Fruit fly (Drosophila melanogaster): Measurements from ENCODE around the gene PAPLA1.

PAPLA1 gene

DNA sequence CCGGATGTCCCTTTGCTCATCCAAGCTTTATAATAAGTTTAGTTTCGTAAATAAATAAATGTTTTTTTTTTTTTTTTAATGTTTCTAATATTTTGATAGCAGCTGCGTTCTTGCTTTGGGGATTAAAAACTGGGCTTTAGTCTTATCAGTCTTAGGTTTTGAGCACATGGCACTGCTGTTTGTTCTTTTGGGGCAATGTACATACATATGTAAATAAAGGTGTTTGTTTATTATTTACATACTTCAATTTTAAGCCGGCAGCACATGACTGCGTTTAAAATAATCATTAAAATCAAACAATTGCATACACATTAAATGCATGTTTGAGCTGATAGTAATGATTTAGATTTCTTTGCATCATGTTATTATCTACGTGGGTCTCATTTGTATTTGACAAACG is 4.8 kb upstream of the PAPLA1 start:
- no peak for TF ChIP-seq noc (tag; optimal IDR thresholded peaks at IDR 0.05)

DNA sequence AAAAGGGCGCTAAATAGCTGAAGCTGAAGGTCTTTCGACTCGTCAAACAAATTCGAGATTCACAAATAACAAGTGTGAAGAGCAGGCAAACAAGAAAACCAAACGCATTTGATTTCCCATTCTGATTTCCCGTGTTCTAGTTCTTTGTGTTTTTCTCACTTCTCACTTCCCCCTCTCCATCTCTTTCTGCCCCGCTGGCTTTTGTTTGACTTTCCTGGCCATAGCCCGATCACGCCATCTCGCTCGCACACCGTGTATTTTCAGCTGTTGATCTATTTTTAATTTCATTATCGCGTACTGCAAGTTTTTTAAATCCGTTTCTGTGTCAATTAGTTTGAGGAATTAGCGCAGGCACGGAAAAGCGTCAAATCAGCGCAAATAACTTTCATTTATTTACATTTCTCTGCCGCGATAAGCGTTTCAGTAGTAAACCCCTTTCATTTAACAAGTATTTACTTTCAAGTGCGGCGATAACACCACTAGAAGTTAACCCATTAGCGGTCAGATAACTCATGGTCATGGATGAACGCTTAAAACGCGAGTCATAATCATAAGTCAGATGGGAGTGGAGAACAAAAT is 4.2 kb upstream of the PAPLA1 start:
- peak; percentile 65 for TF ChIP-seq noc (tag; optimal IDR thresholded peaks at IDR 0.05)

DNA sequence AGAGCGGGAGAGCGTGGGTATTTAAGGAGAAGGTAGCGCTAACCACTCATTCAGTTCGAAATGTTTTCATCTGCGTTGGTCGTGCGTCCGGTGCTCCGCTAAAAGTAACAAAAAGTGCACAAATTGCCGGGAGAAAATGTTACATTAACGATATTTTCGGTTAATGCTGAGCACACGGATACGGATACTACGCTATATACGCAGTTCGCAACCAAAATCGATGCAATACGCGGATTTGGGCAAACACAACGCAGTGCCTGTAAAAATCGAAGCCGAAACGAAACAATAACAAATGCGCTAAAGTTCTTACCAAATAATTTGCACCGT is 3.5 kb upstream of the PAPLA1 start, which contains the start of gene Piezo:
Gene Piezo, plus strand, starts transcription at position 49 of the 327 bp plus-strand sequence.
- TF ChIP-seq noc (tag; optimal IDR thresholded peaks at IDR 0.05) = no peak

DNA sequence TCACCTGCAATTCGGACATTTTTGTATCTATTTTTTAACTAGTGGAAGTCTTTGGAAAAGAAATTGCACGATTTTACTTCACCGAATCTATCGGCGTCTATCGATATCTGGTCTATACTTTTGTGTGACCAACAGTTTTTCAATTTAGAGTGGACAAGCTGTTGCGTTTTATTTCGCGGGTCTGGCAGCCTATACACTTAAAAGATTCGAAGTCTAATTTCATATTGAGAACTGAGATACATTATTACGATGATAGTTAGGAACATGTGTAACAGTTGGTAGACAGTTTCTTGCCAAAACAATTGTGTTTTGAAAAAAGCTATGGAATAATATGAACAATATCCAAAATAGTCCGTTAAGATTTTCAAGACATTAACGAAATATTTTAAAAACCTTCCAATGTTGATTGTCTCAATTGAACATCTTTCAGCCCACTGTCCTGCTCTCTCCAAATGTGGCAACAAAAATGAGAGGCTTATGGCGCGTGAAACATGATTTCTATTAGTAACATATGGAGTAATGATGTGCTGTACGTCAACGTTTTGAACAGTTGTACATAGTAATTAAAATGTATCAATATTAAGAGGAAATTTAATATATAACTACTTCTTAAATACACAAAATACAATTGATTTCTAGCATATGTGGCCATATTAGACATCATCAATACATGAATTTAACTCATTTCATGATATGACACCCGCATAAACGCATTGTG is 3.0 kb upstream of the PAPLA1 start, which contains the start of gene Acbp1:
Gene Acbp1, minus strand, starts transcription at position 146 of the 718 bp plus-strand sequence.
- peak; percentile 98 for TF ChIP-seq noc (tag; optimal IDR thresholded peaks at IDR 0.05)

DNA sequence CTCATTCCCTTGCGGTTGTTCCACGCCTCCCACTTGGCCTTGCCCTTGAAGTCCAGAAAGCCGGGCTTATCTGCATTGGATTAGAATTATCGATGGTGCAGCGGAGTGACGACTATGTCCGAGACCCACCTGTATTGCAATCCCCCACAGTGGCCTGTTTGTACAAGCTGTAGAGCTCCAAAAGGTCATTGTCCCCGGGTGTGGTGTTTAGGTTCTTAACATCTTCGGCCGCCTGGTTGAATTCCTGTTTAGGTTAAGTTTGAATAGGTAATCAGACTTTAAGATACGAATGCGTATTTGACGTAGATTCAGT is 2.5 kb upstream of the PAPLA1 start:
- no peak for TF ChIP-seq noc (tag; optimal IDR thresholded peaks at IDR 0.05)

DNA sequence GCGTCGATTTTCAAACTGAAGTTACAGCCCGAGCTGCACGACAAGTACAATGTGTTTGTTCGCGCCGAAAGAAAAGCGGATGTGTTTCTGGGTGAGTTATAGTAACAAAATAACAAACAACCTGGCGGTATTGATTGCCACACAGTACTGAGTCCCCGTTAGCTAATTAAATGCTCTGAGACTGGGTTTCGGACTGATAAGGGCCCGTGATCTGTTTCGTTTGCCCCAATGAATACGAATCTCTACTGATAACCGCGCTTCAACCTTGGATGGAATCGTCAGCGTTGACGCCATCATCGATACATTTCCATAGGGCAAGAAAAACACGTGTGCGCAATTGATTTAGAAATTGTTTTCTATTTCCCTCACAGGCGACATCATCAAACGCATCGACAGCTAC is 2.3 kb downstream of the PAPLA1 start:
- no peak for TF ChIP-seq noc (tag; optimal IDR thresholded peaks at IDR 0.05)

DNA sequence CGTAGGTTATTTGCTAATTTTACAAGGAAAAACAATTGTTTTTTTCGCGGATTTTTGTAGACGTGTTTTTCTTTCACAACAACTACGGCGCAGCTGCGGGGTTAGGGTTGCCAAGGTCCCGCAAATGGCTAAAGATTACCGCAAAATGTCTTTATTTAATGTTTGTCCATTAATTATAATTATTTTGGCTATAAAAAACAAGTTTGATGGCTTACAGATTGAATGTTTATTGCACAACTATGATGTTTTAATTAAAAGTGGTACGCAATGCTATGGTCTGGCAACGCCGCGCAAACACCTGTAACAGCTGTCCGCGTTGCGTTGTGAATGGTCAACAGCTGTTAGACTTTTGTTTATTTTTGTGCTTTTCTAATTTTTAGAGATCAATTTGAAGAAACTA is 2.8 kb downstream of the PAPLA1 start:
- TF ChIP-seq noc (tag; optimal IDR thresholded peaks at IDR 0.05) = peak; percentile 73

DNA sequence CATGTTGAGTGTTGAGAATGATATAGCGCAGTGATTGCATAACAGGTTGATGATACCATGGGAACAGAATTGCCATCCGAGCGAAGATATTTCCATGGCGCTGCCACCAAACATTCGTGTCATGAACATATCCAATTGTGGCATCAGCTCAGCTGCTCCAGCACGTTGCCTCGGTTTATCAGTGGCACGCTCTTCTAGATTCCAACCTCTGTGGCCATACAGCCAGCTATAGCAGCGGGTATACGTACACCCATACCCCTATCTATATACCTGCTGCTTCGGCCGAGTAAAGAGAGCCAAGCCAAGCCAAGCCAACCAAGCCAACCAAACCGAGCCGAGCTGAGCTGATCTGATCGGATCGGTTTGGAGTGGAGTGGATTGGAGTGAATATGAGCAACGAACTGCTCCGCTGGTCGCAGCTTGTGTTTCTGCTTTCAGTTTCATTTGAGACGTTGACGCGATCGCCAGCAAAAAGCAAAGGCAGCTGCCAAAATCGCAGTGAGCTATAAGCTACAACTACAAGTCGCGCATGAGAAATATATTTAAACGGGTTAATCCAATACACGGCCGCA is 10.8 kb downstream of the PAPLA1 start:
- TF ChIP-seq noc (tag; optimal IDR thresholded peaks at IDR 0.05) = no peak

DNA sequence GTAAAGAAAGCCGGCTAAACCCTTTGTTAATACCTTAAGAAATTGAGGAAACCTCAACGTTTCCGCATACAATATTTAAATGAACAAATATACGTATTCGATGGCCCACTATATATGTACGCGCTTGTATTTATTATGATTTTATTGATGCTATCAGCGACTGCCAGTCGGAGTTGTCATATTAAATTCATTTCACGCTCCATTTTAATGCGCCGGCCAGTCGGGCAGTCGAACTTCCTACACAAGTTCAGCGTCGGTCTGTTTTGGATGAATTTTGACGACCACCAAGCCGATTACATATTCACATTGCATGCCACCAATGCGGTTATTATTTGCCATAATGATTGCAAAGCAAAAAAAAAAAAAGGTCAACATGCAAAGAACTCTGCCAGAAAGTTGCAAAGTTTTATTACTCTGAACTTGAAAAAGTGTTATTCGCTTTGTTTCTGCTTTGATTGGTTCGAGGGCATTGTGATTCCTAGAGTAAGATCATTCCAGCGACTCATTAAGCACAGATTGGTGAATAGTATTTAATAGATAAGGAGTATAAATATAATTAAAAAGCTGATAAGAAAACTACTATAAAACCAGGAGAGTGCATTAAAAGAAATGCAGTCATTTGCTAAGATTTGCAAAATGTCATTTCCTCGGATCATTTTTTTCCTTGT is 12.3 kb downstream of the PAPLA1 start, which contains the start of gene CG31606:
Gene CG31606, plus strand, starts transcription at position 618 of the 668 bp plus-strand sequence.
- no peak for TF ChIP-seq noc (tag; optimal IDR thresholded peaks at IDR 0.05)

DNA sequence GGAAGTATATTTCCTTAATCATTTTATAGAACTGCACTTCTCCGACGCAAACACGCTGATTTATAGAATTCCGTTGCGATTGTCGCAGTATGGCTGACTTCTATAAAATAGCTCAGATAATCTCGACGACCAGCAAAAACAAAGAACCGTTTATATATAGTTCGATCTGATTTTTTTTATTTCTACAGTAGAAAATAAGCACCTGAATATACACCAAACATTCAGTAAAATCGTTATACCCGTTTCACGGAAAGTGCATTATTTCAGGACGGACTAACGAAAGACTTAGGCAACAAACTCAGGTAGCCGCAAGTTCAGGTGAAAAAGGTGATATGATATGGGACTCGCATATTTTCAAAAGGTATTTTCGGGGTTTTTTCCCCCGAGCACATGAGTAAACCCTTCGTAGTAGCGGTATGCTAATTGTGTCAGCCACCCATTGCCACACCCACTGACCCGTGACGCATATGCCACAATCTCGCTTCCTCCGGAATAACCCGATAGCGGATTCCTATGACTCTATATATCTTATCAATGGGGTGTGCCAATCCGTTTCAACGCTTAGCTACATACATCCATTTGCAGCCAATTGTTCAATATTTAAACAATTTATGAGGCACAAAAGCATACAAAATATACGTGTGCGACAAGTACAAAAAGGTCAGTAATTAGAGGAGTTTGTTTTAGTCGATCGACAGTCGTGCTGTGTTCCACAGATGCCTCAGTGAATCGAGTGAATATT is 14.2 kb downstream of the PAPLA1 start, which contains the start of the genes CG42763 and CG43394:
Gene CG42763, minus strand, starts transcription at position 41 of the 742 bp plus-strand sequence.
Gene CG43394, plus strand, starts transcription at position 692 of the 742 bp plus-strand sequence.
- no peak for TF ChIP-seq noc (tag; optimal IDR thresholded peaks at IDR 0.05)

DNA sequence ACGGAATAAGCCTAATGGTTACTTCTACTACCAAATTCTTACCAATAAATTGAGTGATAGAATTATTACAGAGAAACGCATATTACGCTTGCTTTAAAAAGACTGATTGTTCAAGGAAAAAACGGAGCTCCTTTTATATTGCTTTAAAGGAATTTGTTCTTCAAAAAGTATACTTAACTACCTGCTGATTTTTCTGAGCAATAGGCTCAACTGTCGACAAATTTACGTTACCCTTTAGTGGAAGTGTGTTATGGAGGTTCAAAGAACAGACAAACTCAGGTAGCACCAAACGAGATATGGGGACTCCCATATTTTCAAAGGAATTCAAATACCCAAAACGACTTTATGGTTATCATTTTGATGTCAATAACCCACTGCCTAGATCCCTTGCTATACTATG is 15.5 kb downstream of the PAPLA1 start, which contains the start of gene CG42762:
Gene CG42762, minus strand, starts transcription at position 101 of the 400 bp plus-strand sequence.
- no peak for TF ChIP-seq noc (tag; optimal IDR thresholded peaks at IDR 0.05)

DNA sequence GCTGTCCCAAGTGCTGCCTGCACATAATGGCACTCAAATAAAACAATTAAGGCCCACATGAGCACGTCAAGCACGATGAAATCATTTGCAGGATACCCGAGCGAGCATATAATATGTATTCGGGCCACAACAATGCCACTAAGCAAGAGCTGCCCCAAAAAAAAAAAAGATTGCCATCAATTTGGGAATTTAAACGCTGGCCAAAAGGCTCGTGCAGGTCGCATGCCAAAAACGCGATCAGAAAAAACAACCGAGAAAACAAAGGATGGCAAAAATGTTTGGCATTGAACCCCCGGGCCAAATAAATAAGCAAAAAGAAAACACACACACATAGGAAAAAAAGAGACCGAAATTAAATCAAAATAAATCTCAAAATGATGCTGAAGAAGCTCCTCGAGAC is 16.7 kb downstream of the PAPLA1 start:
- no peak for TF ChIP-seq noc (tag; optimal IDR thresholded peaks at IDR 0.05)

DNA sequence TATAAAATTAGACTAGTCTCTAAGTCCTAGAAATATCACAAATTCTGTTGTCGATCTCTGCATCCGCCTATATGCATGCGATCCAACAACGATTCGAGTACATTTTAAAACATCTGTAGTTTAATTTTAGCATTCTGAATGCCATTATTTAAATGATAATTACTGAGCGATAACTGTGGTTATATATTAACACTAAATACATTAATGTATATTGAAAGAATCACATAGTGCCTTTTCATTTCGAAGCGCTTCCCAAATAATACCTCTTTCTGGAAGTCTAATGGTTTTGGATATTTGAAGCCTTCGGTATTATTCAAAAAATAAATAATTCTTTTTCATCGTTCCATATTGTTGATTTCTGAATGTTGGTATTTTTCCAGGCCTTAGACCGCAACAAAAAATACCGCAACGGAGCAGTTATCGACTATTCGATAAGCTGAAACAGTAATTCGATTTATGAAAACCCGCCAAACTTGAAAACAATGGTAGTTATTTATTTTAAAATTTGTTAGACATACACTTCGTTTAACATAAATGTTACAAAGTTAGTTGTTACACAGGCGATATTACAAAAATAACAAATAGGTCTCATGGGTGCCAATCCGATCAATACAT is 25.6 kb downstream of the PAPLA1 start:
- no peak for TF ChIP-seq noc (tag; optimal IDR thresholded peaks at IDR 0.05)

DNA sequence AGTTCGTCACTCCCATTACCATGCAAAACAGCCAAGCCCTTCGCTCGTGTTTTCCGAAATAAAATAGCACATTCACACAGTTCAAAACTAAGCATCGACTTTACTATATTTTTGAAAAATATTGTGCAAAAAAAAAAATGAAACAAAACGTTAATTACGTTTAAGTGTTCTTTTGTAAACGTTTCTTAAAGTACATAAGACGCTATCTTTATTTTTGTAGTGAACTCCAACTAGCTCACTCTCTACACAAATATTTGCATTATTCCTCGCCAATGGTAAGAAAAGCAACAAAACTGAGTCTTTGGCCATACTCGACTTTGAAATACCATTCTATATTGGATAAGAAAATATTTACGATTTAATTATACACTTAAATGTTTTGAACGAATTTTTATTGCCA is 28.7 kb downstream of the PAPLA1 start:
- TF ChIP-seq noc (tag; optimal IDR thresholded peaks at IDR 0.05) = no peak

DNA sequence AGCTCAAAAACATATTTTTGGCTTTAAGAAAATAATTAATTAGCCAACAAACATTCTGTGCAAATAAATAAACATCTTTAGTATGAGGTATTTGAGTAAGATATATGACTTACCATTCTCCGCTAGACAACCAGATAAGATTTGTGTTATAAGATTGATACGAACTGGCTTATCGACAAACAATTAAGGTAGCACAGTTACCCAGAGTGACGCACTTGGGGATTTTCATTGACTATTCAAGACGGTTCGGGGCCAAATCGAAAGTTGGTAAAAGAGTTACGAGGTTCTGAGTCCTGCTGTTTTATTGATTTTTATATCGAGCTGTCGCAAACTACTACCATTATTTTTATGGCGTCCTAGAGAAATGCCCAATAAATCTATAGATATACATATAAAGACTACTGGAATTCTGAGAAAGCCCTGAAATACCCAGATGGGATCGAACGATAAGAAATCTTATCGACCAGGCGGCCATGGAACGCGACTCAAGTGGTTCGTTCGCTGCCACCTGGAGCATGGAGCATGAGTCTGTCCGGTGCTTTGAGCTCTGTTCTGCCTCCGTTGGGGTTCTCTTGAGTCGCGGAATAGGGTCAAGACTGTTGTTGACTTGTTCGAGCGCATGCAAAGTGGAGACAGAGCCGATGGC is 29.3 kb downstream of the PAPLA1 start:
- peak; percentile 47 for TF ChIP-seq noc (tag; optimal IDR thresholded peaks at IDR 0.05)
